Worm (Caenorhabditis elegans) whole organism, young adult: Measurements from ENCODE around the gene pas-6.
A peak's percentile ranks its signal among the peaks of the same experiment; 100 is the strongest.

Source experiments
- B0019.2 ChIP-seq: fragments of 200-800 bp; sonication (Bioruptor generic); conservative IDR thresholded peaks from 2 replicates; pipeline ENCODE4 v1.3.6; 2022; ENCODE audit warnings: missing genetic modification reagents, missing genetic modification characterization, missing compliant biosample characterization
- B0261.1 ChIP-seq: sonication (generic microtip); optimal IDR thresholded peaks from 2 replicates; lab custom pipeline; 2016; ENCODE audit warnings: mild to moderate bottlenecking, missing genetic modification characterization, moderate library complexity, missing compliant biosample characterization
- B0336.3 ChIP-seq: fragments of 200-800 bp; sonication (Bioruptor generic); IDR thresholded peaks from 2 replicates; pipeline ENCODE4 v1.3.6; 2022; ENCODE audit warnings: missing genetic modification characterization, missing compliant biosample characterization
- F23B12.7 ChIP-seq: sonication (generic microtip); optimal IDR thresholded peaks from 2 replicates; lab custom pipeline; 2017; ENCODE audit warnings: missing genetic modification characterization, mild to moderate bottlenecking, missing compliant biosample characterization, antibody characterized with exemption, moderate library complexity; ENCODE audit not compliant: insufficient read depth
- F33H1.4 ChIP-seq: fragments of 200-800 bp; sonication (Bioruptor generic); IDR thresholded peaks from 2 replicates; pipeline ENCODE4 v1.3.6; 2022; ENCODE audit warnings: missing genetic modification reagents, missing genetic modification characterization, missing compliant biosample characterization
- F39B2.1 ChIP-seq: fragments of 200-800 bp; sonication (Bioruptor generic); IDR thresholded peaks from 2 replicates; pipeline ENCODE4 v1.3.6; 2022; ENCODE audit warnings: missing genetic modification reagents, missing genetic modification characterization, missing compliant biosample characterization
- F52B5.7 ChIP-seq: sonication (generic microtip); optimal IDR thresholded peaks from 2 replicates; lab custom pipeline; 2016; ENCODE audit warnings: mild to moderate bottlenecking, missing genetic modification characterization, missing compliant biosample characterization
- F57A8.1 ChIP-seq: fragments of 200-800 bp; sonication (Bioruptor generic); optimal IDR thresholded peaks from 2 replicates; lab custom pipeline; 2018; ENCODE audit warnings: mild to moderate bottlenecking, missing genetic modification characterization, moderate library complexity, missing compliant biosample characterization
- K12H6.12 ChIP-seq: fragments of 200-800 bp; sonication (Bioruptor generic); optimal IDR thresholded peaks from 2 replicates; lab custom pipeline; 2018; ENCODE audit warnings: mild to moderate bottlenecking, missing genetic modification characterization, missing compliant biosample characterization
- T26A5.8 ChIP-seq: sonication (generic microtip); optimal IDR thresholded peaks from 2 replicates; lab custom pipeline; 2016; ENCODE audit warnings: missing genetic modification characterization, missing compliant biosample characterization
- Y67H2A.10 ChIP-seq: fragments of 200-800 bp; sonication (Bioruptor generic); conservative IDR thresholded peaks from 2 replicates; pipeline ENCODE4 v1.3.6; 2022; ENCODE audit warnings: missing genetic modification reagents, missing genetic modification characterization, missing compliant biosample characterization
- Y79H2A.3 ChIP-seq: fragments of 200-800 bp; sonication (Bioruptor generic); conservative IDR thresholded peaks from 2 replicates; pipeline ENCODE4 v1.3.6; 2022; ENCODE audit warnings: missing genetic modification reagents, missing genetic modification characterization, missing compliant biosample characterization
- attf-5 ChIP-seq: fragments of 200-800 bp; sonication (Bioruptor generic); optimal IDR thresholded peaks from 2 replicates; lab custom pipeline; 2018; ENCODE audit warnings: mild to moderate bottlenecking, missing genetic modification characterization, missing compliant biosample characterization
- attf-6 ChIP-seq: fragments of 200-800 bp; sonication (Bioruptor generic); IDR thresholded peaks from 2 replicates; pipeline ENCODE4 v1.3.6; 2022; ENCODE audit warnings: missing genetic modification reagents, missing genetic modification characterization, missing compliant biosample characterization
- cebp-1 ChIP-seq, 2 experiments: fragments of 200-800 bp in 1 of 2; sonication (Bioruptor generic) in 1 of 2; sonication (generic microtip) in 1 of 2; IDR thresholded peaks in 1 of 2; optimal IDR thresholded peaks in 1 of 2; 2 replicates each; pipeline versions ENCODE4 v1.3.6 to Lab custom; 2017 to 2022; ENCODE audit warnings: missing compliant biosample characterization in 2 of 2, missing genetic modification characterization in 2 of 2, mild to moderate bottlenecking in 1 of 2, missing genetic modification reagents in 1 of 2, moderate library complexity in 1 of 2
- cebp-2 ChIP-seq: fragments of 200-800 bp; sonication (Bioruptor generic); IDR thresholded peaks from 2 replicates; pipeline ENCODE4 v1.3.6; 2022; ENCODE audit warnings: missing genetic modification characterization, missing compliant biosample characterization
- ceh-27 ChIP-seq: fragments of 200-800 bp; sonication (Bioruptor generic); optimal IDR thresholded peaks from 2 replicates; lab custom pipeline; 2018; ENCODE audit warnings: mild to moderate bottlenecking, missing genetic modification characterization, moderate library complexity, missing compliant biosample characterization
- ceh-79 ChIP-seq: sonication (generic microtip); optimal IDR thresholded peaks from 2 replicates; lab custom pipeline; 2017; ENCODE audit warnings: mild to moderate bottlenecking, missing genetic modification characterization, missing compliant biosample characterization
- dox-1 ChIP-seq: fragments of 200-800 bp; sonication (Bioruptor generic); IDR thresholded peaks from 2 replicates; pipeline ENCODE4 v1.3.6; 2022; ENCODE audit warnings: missing genetic modification reagents, missing genetic modification characterization, missing compliant biosample characterization
- dpff-1 ChIP-seq: sonication (generic microtip); optimal IDR thresholded peaks from 2 replicates; lab custom pipeline; 2017; ENCODE audit warnings: mild to moderate bottlenecking, missing genetic modification characterization, missing compliant biosample characterization
- efl-1 ChIP-seq: fragments of 150-350 bp; optimal IDR thresholded peaks from 2 replicates; lab custom pipeline; 2014; ENCODE audit warnings: missing biosample characterization, missing genetic modification reagents, missing genetic modification characterization
- egl-18 ChIP-seq: fragments of 200-800 bp; sonication (Bioruptor generic); IDR thresholded peaks from 2 replicates; pipeline ENCODE4 v1.3.6; 2022; ENCODE audit warnings: missing genetic modification reagents, missing genetic modification characterization, missing compliant biosample characterization
- ets-4 ChIP-seq: fragments of 200-800 bp; sonication (Bioruptor generic); optimal IDR thresholded peaks from 2 replicates; lab custom pipeline; 2018; ENCODE audit warnings: mild to moderate bottlenecking, missing genetic modification characterization, missing compliant biosample characterization
- him-1 ChIP-seq: sonication (generic microtip); optimal IDR thresholded peaks from 2 replicates; lab custom pipeline; 2016; ENCODE audit warnings: missing genotype, missing genetic modification reagents, missing genetic modification characterization, missing compliant biosample characterization
- hmg-1.2 ChIP-seq: fragments of 200-800 bp; sonication (Bioruptor generic); IDR thresholded peaks from 2 replicates; pipeline ENCODE4 v1.3.6; 2022; ENCODE audit warnings: missing genetic modification reagents, missing genetic modification characterization, missing compliant biosample characterization
- let-526 ChIP-seq: fragments of 200-800 bp; sonication (Bioruptor generic); IDR thresholded peaks from 2 replicates; pipeline ENCODE4 v1.3.6; 2022; ENCODE audit warnings: missing genetic modification reagents, missing genetic modification characterization, missing compliant biosample characterization
- lin-26 ChIP-seq: fragments of 200-800 bp; sonication (Bioruptor generic); IDR thresholded peaks from 2 replicates; pipeline ENCODE4 v1.3.6; 2022; ENCODE audit warnings: missing genetic modification reagents, missing genetic modification characterization, missing compliant biosample characterization
- lin-35 ChIP-seq, 3 experiments: fragments of 150-350 bp in 2 of 3; sonication (generic microtip) in 1 of 3; optimal IDR thresholded peaks; 2 replicates each; lab custom pipeline; 2014 to 2018; ENCODE audit warnings: missing biosample characterization in 3 of 3, missing genetic modification characterization in 3 of 3, missing genetic modification reagents in 3 of 3
- lin-40 ChIP-seq: sonication (generic microtip); optimal IDR thresholded peaks from 2 replicates; lab custom pipeline; 2016; ENCODE audit warnings: missing genetic modification characterization, mild to moderate bottlenecking, missing compliant biosample characterization, missing genotype, missing genetic modification reagents
- lsl-1 ChIP-seq: fragments of 200-800 bp; sonication (Bioruptor generic); optimal IDR thresholded peaks from 2 replicates; lab custom pipeline; 2018; ENCODE audit warnings: mild to moderate bottlenecking, missing genetic modification characterization, moderate library complexity, missing compliant biosample characterization
- madf-10 ChIP-seq: sonication (generic microtip); optimal IDR thresholded peaks from 2 replicates; lab custom pipeline; 2016; ENCODE audit warnings: mild to moderate bottlenecking, missing genetic modification characterization, missing compliant biosample characterization
- mel-28 ChIP-seq: sonication (generic microtip); optimal IDR thresholded peaks from 2 replicates; lab custom pipeline; 2016; ENCODE audit warnings: borderline replicate concordance, mild to moderate bottlenecking, missing genetic modification characterization, missing compliant biosample characterization
- nfyb-1 ChIP-seq: fragments of 200-800 bp; sonication (Bioruptor generic); IDR thresholded peaks from 2 replicates; pipeline ENCODE4 v1.3.6; 2022; ENCODE audit warnings: missing genetic modification reagents, missing genetic modification characterization, missing compliant biosample characterization
- nhr-179 ChIP-seq: sonication (generic microtip); optimal IDR thresholded peaks from 2 replicates; lab custom pipeline; 2016; ENCODE audit warnings: mild to moderate bottlenecking, missing genetic modification characterization, missing compliant biosample characterization
- nhr-90 ChIP-seq: sonication (generic microtip); optimal IDR thresholded peaks from 2 replicates; lab custom pipeline; 2016; ENCODE audit warnings: missing genotype, mild to moderate bottlenecking, missing genetic modification characterization, missing compliant biosample characterization
- rpc-1 ChIP-seq, 2 experiments: fragments of 150-350 bp in 1 of 2; sonication (generic microtip) in 1 of 2; optimal IDR thresholded peaks; 2 replicates each; lab custom pipeline; 2014 to 2018; ENCODE audit warnings: missing biosample characterization in 1 of 2, missing genetic modification characterization in 1 of 2, missing genetic modification reagents in 1 of 2, missing genotype in 1 of 2
- snpc-1.1 ChIP-seq: sonication (generic microtip); optimal IDR thresholded peaks from 2 replicates; lab custom pipeline; 2017; ENCODE audit warnings: missing genetic modification characterization, mild to moderate bottlenecking, missing compliant biosample characterization, antibody characterized with exemption, moderate library complexity, missing genotype, missing genetic modification reagents; ENCODE audit not compliant: insufficient read depth
- snpc-3.4 ChIP-seq: sonication (generic microtip); optimal IDR thresholded peaks from 2 replicates; lab custom pipeline; 2017; ENCODE audit warnings: missing genetic modification characterization, mild to moderate bottlenecking, missing compliant biosample characterization, antibody characterized with exemption, moderate library complexity, missing genotype, missing genetic modification reagents
- sptf-2 ChIP-seq: fragments of 200-800 bp; sonication (Bioruptor generic); optimal IDR thresholded peaks from 2 replicates; lab custom pipeline; 2018; ENCODE audit warnings: mild to moderate bottlenecking, missing genetic modification characterization, missing compliant biosample characterization
- tbp1 ChIP-seq: fragments of 200-800 bp; sonication (Bioruptor generic); optimal IDR thresholded peaks from 2 replicates; lab custom pipeline; 2018; ENCODE audit warnings: mild to moderate bottlenecking, missing genetic modification characterization, missing compliant biosample characterization
- tbx-9 ChIP-seq: sonication (generic microtip); optimal IDR thresholded peaks from 2 replicates; lab custom pipeline; 2016; ENCODE audit warnings: borderline replicate concordance, missing genetic modification characterization, inconsistent platforms, missing compliant biosample characterization
- tlf-1 ChIP-seq: fragments of 200-800 bp; sonication (Bioruptor generic); optimal IDR thresholded peaks from 2 replicates; lab custom pipeline; 2018; ENCODE audit warnings: mild to moderate bottlenecking, missing genetic modification characterization, missing compliant biosample characterization
- xnd-1 ChIP-seq: sonication (generic microtip); optimal IDR thresholded peaks from 2 replicates; lab custom pipeline; 2016; ENCODE audit warnings: missing genotype, missing genetic modification reagents, missing genetic modification characterization, missing compliant biosample characterization
- ztf-18 ChIP-seq: sonication (generic microtip); optimal IDR thresholded peaks from 2 replicates; lab custom pipeline; 2016; ENCODE audit warnings: missing genotype, mild to moderate bottlenecking, missing genetic modification characterization, missing compliant biosample characterization
- ztf-22 ChIP-seq: fragments of 200-800 bp; sonication (Bioruptor generic); optimal IDR thresholded peaks from 2 replicates; lab custom pipeline; 2018; ENCODE audit warnings: mild to moderate bottlenecking, missing genetic modification characterization, moderate library complexity, missing compliant biosample characterization

The pas-6 gene

ce11 chrV:5592323-5592722 lies 8.2 kb upstream of the pas-6 start, which contains the start of gene vps-37 (continued):
- peak; percentile 12; the same call in 1 of the 2 replicates for TF ChIP-seq nfyb-1 (GFP tag; lab: Robert Waterston, UW)
- TF ChIP-seq attf-5 (GFP tag; lab: Kevin White, UChicago): no peak
- peak; percentile 11 for TF ChIP-seq F23B12.7
- peak in 1 of 3 experiments; percentile 70 for TF ChIP-seq lin-35 (GFP tag; optimal IDR thresholded peaks at IDR 0.05; lab: Kevin White, UChicago)
- TF ChIP-seq snpc-1.1 (tag; lab: Kevin White, UChicago): peak; percentile 55
- no peak for TF ChIP-seq lin-26
- TF ChIP-seq ets-4 (GFP tag; lab: Kevin White, UChicago): no peak
- no peak for TF ChIP-seq ceh-27 (GFP tag; lab: Kevin White, UChicago)

DNA sequence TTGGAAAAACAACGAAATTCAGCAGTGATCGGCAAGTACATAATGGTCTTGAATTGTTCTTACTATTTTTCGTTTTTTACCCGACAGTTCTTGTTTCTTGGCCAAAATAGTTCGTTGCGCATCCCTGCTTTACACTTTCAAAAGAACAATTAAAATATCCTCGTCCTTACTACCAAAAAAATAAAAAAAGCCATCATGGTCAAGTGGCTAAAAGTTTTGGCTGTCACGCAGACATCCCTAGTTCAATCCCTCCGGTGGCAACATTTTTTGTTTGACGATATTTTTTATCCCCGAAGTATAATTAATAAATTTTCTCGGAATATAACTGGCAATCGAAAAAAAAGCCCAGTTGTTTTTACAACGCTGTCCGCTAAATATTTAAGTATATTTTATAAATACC lies 7.7 kb upstream of the pas-6 start:
- TF ChIP-seq ztf-18: peak; percentile 59
- TF ChIP-seq snpc-3.4: peak; percentile 77
- no peak for TF ChIP-seq sptf-2
- no peak for TF ChIP-seq cebp-1 (GFP tag; IDR thresholded peaks at IDR 0.05; lab: Robert Waterston, UW)
- no peak for TF ChIP-seq cebp-1 (tag; optimal IDR thresholded peaks at IDR 0.05; lab: Kevin White, UChicago)
- no peak for TF ChIP-seq tlf-1 (GFP tag; lab: Kevin White, UChicago)
- no peak for TF ChIP-seq madf-10 (tag; lab: Kevin White, UChicago)
- no peak for TF ChIP-seq lin-35 (GFP tag; optimal IDR thresholded peaks at IDR 0.05; lab: Kevin White, UChicago)
- peak; percentile 52 for TF ChIP-seq him-1
- TF ChIP-seq efl-1 (GFP tag; lab: Kevin White, UChicago): no peak
- TF ChIP-seq hmg-1.2 (GFP tag; lab: Robert Waterston, UW): peak; percentile 21; the same call in 1 of the 2 replicates
- peak; percentile 67 for TF ChIP-seq B0261.1 (tag; lab: Kevin White, UChicago)
- TF ChIP-seq F33H1.4 (GFP tag; lab: Robert Waterston, UW): peak; percentile 9; the same call in 1 of the 2 replicates
- TF ChIP-seq T26A5.8 (tag; lab: Kevin White, UChicago): peak; percentile 42
- no peak for TF ChIP-seq tbx-9 (tag; lab: Kevin White, UChicago)
- TF ChIP-seq nfyb-1 (GFP tag; lab: Robert Waterston, UW): peak; percentile 48; the same call in 1 of the 2 replicates
- TF ChIP-seq Y79H2A.3 (GFP tag; lab: Robert Waterston, UW): no peak
- no peak for TF ChIP-seq mel-28
- TF ChIP-seq cebp-2 (GFP tag; lab: Robert Waterston, UW): no peak
- TF ChIP-seq B0336.3: peak; percentile 95
- TF ChIP-seq F39B2.1 (GFP tag; lab: Robert Waterston, UW): peak; percentile 80
- peak; percentile 97 for TF ChIP-seq lin-26
- peak; percentile 71 for TF ChIP-seq F52B5.7 (tag; lab: Kevin White, UChicago)
- TF ChIP-seq dpff-1 (tag; lab: Kevin White, UChicago): peak; percentile 28
- TF ChIP-seq dox-1 (GFP tag; lab: Robert Waterston, UW): 0 out of 2 replicates have a peak, but pooled peaks have one; percentile 30
- peak; percentile 88 for TF ChIP-seq tbp1
- no peak for TF ChIP-seq egl-18 (GFP tag; lab: Robert Waterston, UW)
- peak; percentile 53 for TF ChIP-seq F57A8.1 (GFP tag; lab: Kevin White, UChicago)
- no peak for TF ChIP-seq ztf-22 (GFP tag; lab: Kevin White, UChicago)
- peak; percentile 76; the same call in 1 of the 2 replicates for TF ChIP-seq attf-6 (GFP tag; lab: Robert Waterston, UW)
- TF ChIP-seq lsl-1 (GFP tag; lab: Kevin White, UChicago): peak; percentile 53
- TF ChIP-seq nhr-179 (tag; lab: Kevin White, UChicago): no peak
- TF ChIP-seq nhr-90: peak; percentile 60
- peak; percentile 16 for TF ChIP-seq ceh-79 (tag; lab: Kevin White, UChicago)
- TF ChIP-seq K12H6.12 (tag; lab: Kevin White, UChicago): no peak
- 0 out of 2 replicates have a peak, but pooled peaks have one; percentile 9 for TF ChIP-seq Y67H2A.10 (GFP tag; lab: Robert Waterston, UW)
- TF ChIP-seq let-526 (GFP tag; lab: Robert Waterston, UW): no peak
- peak; percentile 59; the same call in 1 of the 2 replicates for TF ChIP-seq B0019.2
- no peak for TF ChIP-seq lin-40 (tag; lab: Kevin White, UChicago)
- peak; percentile 38 for TF ChIP-seq xnd-1 (tag; lab: Kevin White, UChicago)
- TF ChIP-seq rpc-1 (optimal IDR thresholded peaks at IDR 0.05; lab: Kevin White, UChicago): peak; percentile 73
- peak; percentile 93 for TF ChIP-seq rpc-1 (tag; optimal IDR thresholded peaks at IDR 0.05; lab: Kevin White, UChicago)
